Fruit fly (Drosophila melanogaster) whole organism, wandering third instar larva: ENCODE results near the gene B9d2.

Experiments
- Abd-B ChIP-seq: fragments of >200 bp; optimal IDR thresholded peaks from 2 replicates; lab custom pipeline; 2017; ENCODE audit warnings: missing biosample characterization, missing genetic modification characterization
- CG32264 ChIP-seq: fragments of 200-800 bp; sonication (Bioruptor generic); optimal IDR thresholded peaks from 2 replicates; lab custom pipeline; 2016; ENCODE audit warnings: missing biosample characterization, missing genetic modification characterization
- CG9705 ChIP-seq: fragments of 200-800 bp; sonication (Bioruptor generic); optimal IDR thresholded peaks from 2 replicates; lab custom pipeline; 2018; ENCODE audit warnings: missing biosample characterization, mild to moderate bottlenecking, missing genetic modification characterization
- CrebA ChIP-seq: fragments of 200-800 bp; sonication (Bioruptor generic); optimal IDR thresholded peaks from 2 replicates; lab custom pipeline; 2016; ENCODE audit warnings: missing biosample characterization, mild to moderate bottlenecking, missing genetic modification characterization, borderline replicate concordance
- Dfd ChIP-seq: fragments of >200 bp; optimal IDR thresholded peaks from 2 replicates; lab custom pipeline; 2017; ENCODE audit warnings: missing biosample characterization, missing genetic modification characterization
- Dif ChIP-seq: fragments of 200-275, 200-300 bp; sonication (Bioruptor generic); optimal IDR thresholded peaks from 2 replicates; lab custom pipeline; 2018; ENCODE audit warnings: missing biosample characterization, missing genetic modification characterization; ENCODE audit not compliant: partially characterized antibody
- GATAd ChIP-seq: sonication (Bioruptor generic); optimal IDR thresholded peaks from 2 replicates; lab custom pipeline; 2016; ENCODE audit warnings: missing biosample characterization, missing genetic modification characterization
- HLH106 ChIP-seq: fragments of 200-800 bp; optimal IDR thresholded peaks from 3 replicates; lab custom pipeline; 2019; ENCODE audit warnings: missing biosample characterization, mild to moderate bottlenecking, missing genetic modification characterization, moderate library complexity
- Hnf4 ChIP-seq: fragments of 200-800 bp; sonication (Bioruptor generic); optimal IDR thresholded peaks from 2 replicates; lab custom pipeline; 2016; ENCODE audit warnings: missing biosample characterization, mild to moderate bottlenecking, missing genetic modification characterization
- Hr78 ChIP-seq: fragments of >200 bp; optimal IDR thresholded peaks from 2 replicates; lab custom pipeline; 2017; ENCODE audit warnings: missing biosample characterization, missing genetic modification characterization
- Hr83 ChIP-seq: fragments of 200-300 bp; sonication (Bioruptor generic); optimal IDR thresholded peaks from 2 replicates; lab custom pipeline; 2016; ENCODE audit warnings: missing biosample characterization, mild to moderate bottlenecking, missing genetic modification characterization, moderate library complexity; ENCODE audit not compliant: poor library complexity, severe bottlenecking
- Jra ChIP-seq: sonication (Bioruptor generic); optimal IDR thresholded peaks from 2 replicates; lab custom pipeline; 2016; ENCODE audit warnings: missing biosample characterization, missing genetic modification characterization
- Mio ChIP-seq: sonication (Bioruptor generic); optimal IDR thresholded peaks from 2 replicates; lab custom pipeline; 2016; ENCODE audit warnings: missing biosample characterization, missing genetic modification characterization
- Myc ChIP-seq: fragments of >200 bp; optimal IDR thresholded peaks from 2 replicates; lab custom pipeline; 2017
- N ChIP-seq: fragments of >200 bp; optimal IDR thresholded peaks from 2 replicates; lab custom pipeline; 2018; ENCODE audit warnings: missing biosample characterization, missing external identifiers, missing genetic modification characterization
- OdsH ChIP-seq: fragments of 200-800 bp; sonication (Bioruptor generic); optimal IDR thresholded peaks from 2 replicates; lab custom pipeline; 2016; ENCODE audit warnings: missing biosample characterization, mild to moderate bottlenecking, missing genetic modification characterization
- Rel ChIP-seq, 2 experiments: fragments of 200-800 bp; sonication (Bioruptor generic) in 1 of 2; optimal IDR thresholded peaks; 2 replicates in 1 of 2; 3 replicates in 1 of 2; lab custom pipeline; 2016 to 2019; ENCODE audit warnings: mild to moderate bottlenecking in 2 of 2, missing biosample characterization in 2 of 2, missing genetic modification characterization in 2 of 2, moderate library complexity in 1 of 2
- Sp1 ChIP-seq: fragments of 200-800 bp; sonication (Bioruptor generic); optimal IDR thresholded peaks from 3 replicates; lab custom pipeline; 2019; ENCODE audit warnings: missing biosample characterization, mild to moderate bottlenecking, missing genetic modification characterization, moderate library complexity
- Vsx2 ChIP-seq: fragments of 200-300, 225-300 bp; sonication (Bioruptor generic); optimal IDR thresholded peaks from 2 replicates; lab custom pipeline; 2018; ENCODE audit warnings: missing biosample characterization, missing genetic modification characterization; ENCODE audit not compliant: partially characterized antibody
- br ChIP-seq: fragments of 200-800 bp; sonication (Bioruptor generic); optimal IDR thresholded peaks from 2 replicates; lab custom pipeline; 2016; ENCODE audit warnings: missing biosample characterization, missing genetic modification characterization
- brk ChIP-seq: fragments of 200-800 bp; sonication (Bioruptor generic); optimal IDR thresholded peaks from 2 replicates; lab custom pipeline; 2016; ENCODE audit warnings: missing biosample characterization, mild to moderate bottlenecking, missing genetic modification characterization
- dl ChIP-seq, 2 experiments: fragments of 175-275, 200-275 bp in 1 of 2; fragments of 200-275 bp in 1 of 2; sonication (Bioruptor generic); optimal IDR thresholded peaks; lab custom pipeline; 2018; ENCODE audit warnings: mild to moderate bottlenecking in 2 of 2, missing biosample characterization in 2 of 2, missing genetic modification characterization in 2 of 2, moderate library complexity in 2 of 2; ENCODE audit not compliant: partially characterized antibody in 2 of 2, insufficient read depth in 1 of 2
- dmrt93B ChIP-seq: fragments of 200-800 bp; sonication (Bioruptor generic); optimal IDR thresholded peaks from 2 replicates; lab custom pipeline; 2018; ENCODE audit warnings: missing biosample characterization, mild to moderate bottlenecking, missing genetic modification characterization
- dsf ChIP-seq: sonication (Bioruptor generic); optimal IDR thresholded peaks from 2 replicates; lab custom pipeline; 2016; ENCODE audit warnings: missing biosample characterization, missing genetic modification characterization, borderline replicate concordance
- ey ChIP-seq: fragments of 200-800 bp; sonication (Bioruptor generic); optimal IDR thresholded peaks from 2 replicates; lab custom pipeline; 2016; ENCODE audit warnings: missing biosample characterization, missing genetic modification characterization
- foxo ChIP-seq, 2 experiments: fragments of 200-800 bp; sonication (Bioruptor generic); optimal IDR thresholded peaks; 2 replicates in 1 of 2; 3 replicates in 1 of 2; lab custom pipeline; 2016 to 2017; ENCODE audit warnings: missing biosample characterization in 2 of 2, missing genetic modification characterization in 2 of 2
- fru ChIP-seq: fragments of 200-800 bp; sonication (Bioruptor generic); optimal IDR thresholded peaks from 3 replicates; lab custom pipeline; 2016; ENCODE audit warnings: missing biosample characterization, mild to moderate bottlenecking, missing genetic modification characterization
- h ChIP-seq: fragments of 200-800 bp; sonication (Bioruptor generic); optimal IDR thresholded peaks from 3 replicates; lab custom pipeline; 2016; ENCODE audit warnings: missing biosample characterization, mild to moderate bottlenecking, missing genetic modification characterization
- jim ChIP-seq: fragments of 175-275, 200-325 bp; sonication (Bioruptor generic); optimal IDR thresholded peaks from 2 replicates; lab custom pipeline; 2016; ENCODE audit warnings: missing biosample characterization, mild to moderate bottlenecking, missing genetic modification characterization
- lola ChIP-seq: fragments of >200 bp; optimal IDR thresholded peaks from 2 replicates; lab custom pipeline; 2017; ENCODE audit warnings: missing biosample characterization, missing genetic modification characterization
- pan ChIP-seq: fragments of >200 bp; optimal IDR thresholded peaks from 2 replicates; lab custom pipeline; 2017
- psq ChIP-seq: fragments of 200-800 bp; sonication (Bioruptor generic); optimal IDR thresholded peaks from 3 replicates; lab custom pipeline; 2017; ENCODE audit warnings: missing biosample characterization, mild to moderate bottlenecking, missing genetic modification characterization, moderate library complexity
- rgr ChIP-seq: fragments of 200-800 bp; sonication (Bioruptor generic); optimal IDR thresholded peaks from 3 replicates; lab custom pipeline; 2016; ENCODE audit warnings: missing biosample characterization, mild to moderate bottlenecking, missing genetic modification characterization
- sage ChIP-seq: fragments of 200-800 bp; sonication (Bioruptor generic); optimal IDR thresholded peaks from 2 replicates; lab custom pipeline; 2016; ENCODE audit warnings: missing biosample characterization, mild to moderate bottlenecking, missing genetic modification characterization
- sv ChIP-seq: fragments of 200-800 bp; sonication (Bioruptor generic); optimal IDR thresholded peaks from 3 replicates; lab custom pipeline; 2016; ENCODE audit warnings: missing biosample characterization, missing genetic modification characterization
- tai ChIP-seq: sonication (Bioruptor generic); optimal IDR thresholded peaks from 2 replicates; lab custom pipeline; 2016; ENCODE audit warnings: missing biosample characterization, missing genetic modification characterization
- usp ChIP-seq: fragments of >200 bp; optimal IDR thresholded peaks from 2 replicates; lab custom pipeline; 2017; ENCODE audit warnings: missing biosample characterization, missing genetic modification characterization
- woc ChIP-seq: sonication (Bioruptor generic); optimal IDR thresholded peaks from 2 replicates; lab custom pipeline; 2016; ENCODE audit warnings: missing biosample characterization, mild to moderate bottlenecking, missing genetic modification characterization

The B9d2 gene

dm6 chr2L:6088371-6089365 lies 41.8 kb downstream of the B9d2 start (continued):
- no peak for TF ChIP-seq Myc (lab: Kevin White, UChicago)

- TF ChIP-seq CrebA (GFP tag; lab: Kevin White, UChicago) (no peak), brk (no peak), woc (GFP tag; lab: Kevin White, UChicago) (no peak), jim (GFP tag; lab: Kevin White, UChicago) (peak; percentile 26), fru (GFP tag; lab: Kevin White, UChicago) (no peak), Dfd (no peak), lola (GFP tag; lab: Kevin White, UChicago) (no peak), Myc (lab: Kevin White, UChicago) (no peak), Hr83 (GFP tag; lab: Kevin White, UChicago) (peak; percentile 64), dl (GFP tag; optimal IDR thresholded peaks at IDR 0.05; lab: Kevin White, UChicago; ENCODE audit: insufficient read depth in 1 of 2, partially characterized antibody in 2 of 2) (no peak), br (peak; percentile 12), tai (no peak), psq (GFP tag; lab: Kevin White, UChicago) (no peak), foxo (GFP tag; optimal IDR thresholded peaks at IDR 0.05; lab: Kevin White, UChicago) (no peak), dmrt93B (GFP tag; lab: Kevin White, UChicago) (no peak), Dif (GFP tag; lab: Kevin White, UChicago) (peak; percentile 24), HLH106 (tag; lab: Kevin White, UChicago) (no peak), N (GFP tag; lab: Kevin White, UChicago) (no peak), CG9705 (GFP tag; lab: Kevin White, UChicago) (no peak), Vsx2 (GFP tag; lab: Kevin White, UChicago) (no peak), sv (GFP tag; lab: Kevin White, UChicago) (no peak), Jra (no peak), dsf (GFP tag; lab: Kevin White, UChicago) (no peak), Abd-B (GFP tag; lab: Kevin White, UChicago) (no peak), pan (lab: Kevin White, UChicago) (no peak), sage (GFP tag; lab: Kevin White, UChicago) (no peak), CG32264 (GFP tag; lab: Kevin White, UChicago) (no peak), OdsH (GFP tag; lab: Kevin White, UChicago) (no peak), rgr (GFP tag; lab: Kevin White, UChicago) (no peak), Rel (GFP tag; optimal IDR thresholded peaks at IDR 0.05; lab: Kevin White, UChicago) (no peak), Rel (tag; optimal IDR thresholded peaks at IDR 0.05; lab: Kevin White, UChicago) (peak; percentile 88), h (no peak), Sp1 (GFP tag; lab: Kevin White, UChicago) (peak; percentile 18), ey (GFP tag; lab: Kevin White, UChicago) (no peak), usp (no peak), Hr78 (no peak), GATAd (GFP tag; lab: Kevin White, UChicago) (no peak), Mio (GFP tag; lab: Kevin White, UChicago) (no peak), Hnf4 (GFP tag; lab: Kevin White, UChicago) (no peak)
Observed at dm6 chr2L:6087685-6088084, 42.8 kb downstream of the B9d2 start.
